Worm (Caenorhabditis elegans): Measurements from ENCODE around the gene spch-1.

- TF ChIP-seq dmd-4 (tag; optimal IDR thresholded peaks at IDR 0.05) (no peak), snpc-4 (tag; optimal IDR thresholded peaks at IDR 0.05) (no peak), ztf-11 (tag; optimal IDR thresholded peaks at IDR 0.05) (no peak), nhr-77 (tag; optimal IDR thresholded peaks at IDR 0.05) (no peak), sma-9 (GFP tag; optimal IDR thresholded peaks at IDR 0.05) (no peak), sma-9 (tag; optimal IDR thresholded peaks at IDR 0.05) (no peak), egl-27 (tag; optimal IDR thresholded peaks at IDR 0.05) (no peak), ceh-82 (tag; optimal IDR thresholded peaks at IDR 0.05) (no peak), nhr-237 (tag; optimal IDR thresholded peaks at IDR 0.05) (no peak), lsy-2 (tag; optimal IDR thresholded peaks at IDR 0.05) (no peak), zag-1 (tag; optimal IDR thresholded peaks at IDR 0.05) (no peak), lin-39 (tag; optimal IDR thresholded peaks at IDR 0.05) (no peak), lin-13 (GFP tag; optimal IDR thresholded peaks at IDR 0.05) (no peak), elt-3 (tag; optimal IDR thresholded peaks at IDR 0.05) (no peak), nhr-25 (tag; optimal IDR thresholded peaks at IDR 0.05) (no peak)
Measured at ce11 chrIV:10140143-10140542, 28.8 kb upstream of the spch-1 start, which contains the start of gene gst-3.
